Worm (Caenorhabditis elegans): ENCODE results near the gene sqt-3.

ce11 chrV:12344845-12345244 is 7.7 kb upstream of the sqt-3 start, which contains the start of gene F23H12.3:
- TF ChIP-seq ama-1 (optimal IDR thresholded peaks at IDR 0.05) (no peak), ceh-82 (tag; optimal IDR thresholded peaks at IDR 0.05) (no peak), sma-9 (GFP tag; optimal IDR thresholded peaks at IDR 0.05) (no peak), sma-9 (tag; optimal IDR thresholded peaks at IDR 0.05) (no peak), unc-62 (GFP tag; optimal IDR thresholded peaks at IDR 0.05) (no peak), blmp-1 (tag; optimal IDR thresholded peaks at IDR 0.05; ENCODE audit: insufficient read depth) (no peak)

All from whole organism, L2 larva.